Worm (Caenorhabditis elegans): Measurements from ENCODE around the gene ZK666.4.

ZK666.4 gene

ce11 chrII:10502491-10503063 is 25.5 kb downstream of the ZK666.4 start, which contains the start of gene myrf-1 (continued):
- TF ChIP-seq pha-4 (GFP tag; IDR thresholded peaks at IDR 0.05) (peak; percentile 85), pha-4 (tag; optimal IDR thresholded peaks at IDR 0.05) (peak; percentile 32), fos-1 (tag; optimal IDR thresholded peaks at IDR 0.05) (no peak), madf-9 (GFP tag; conservative IDR thresholded peaks at IDR 0.05) (no peak; the same call in 1 of the 2 replicates), dmd-6 (GFP tag; IDR thresholded peaks at IDR 0.05) (peak; percentile 84), ZK546.5 (tag; optimal IDR thresholded peaks at IDR 0.05) (no peak), tra-1 (GFP tag; IDR thresholded peaks at IDR 0.05) (peak; percentile 73; the same call in 1 of the 2 replicates), lin-39 (tag; optimal IDR thresholded peaks at IDR 0.05) (no peak), daf-12 (tag; optimal IDR thresholded peaks at IDR 0.05) (no peak), ZK337.2 (GFP tag; IDR thresholded peaks at IDR 0.05) (no peak), nhr-237 (tag; optimal IDR thresholded peaks at IDR 0.05) (no peak), Y48G9A.11 (GFP tag; IDR thresholded peaks at IDR 0.05) (no peak), ztf-11 (tag; optimal IDR thresholded peaks at IDR 0.05) (no peak), F37D6.2 (tag; optimal IDR thresholded peaks at IDR 0.05) (peak; percentile 70), lin-1 (GFP tag; IDR thresholded peaks at IDR 0.05) (peak; percentile 78), daf-8 (GFP tag; IDR thresholded peaks at IDR 0.05) (no peak), mep-1 (tag; optimal IDR thresholded peaks at IDR 0.05) (peak; percentile 91), madf-5 (GFP tag; IDR thresholded peaks at IDR 0.05) (0 out of 4 replicates have a peak, but pooled peaks of 1 of the 2 experiments have one; percentile 73), lir-3 (tag; optimal IDR thresholded peaks at IDR 0.05) (peak; percentile 16), attf-4 (tag; optimal IDR thresholded peaks at IDR 0.05) (no peak), cey-2 (tag; optimal IDR thresholded peaks at IDR 0.05; ENCODE audit: borderline replicate concordance, insufficient read depth) (no peak), vab-7 (GFP tag; IDR thresholded peaks at IDR 0.05) (peak; percentile 64; the same call in 1 of the 2 replicates), nhr-77 (tag; optimal IDR thresholded peaks at IDR 0.05) (peak; percentile 89), ama-1 (optimal IDR thresholded peaks at IDR 0.05) (no peak), F49E8.2 (tag; optimal IDR thresholded peaks at IDR 0.05; ENCODE audit: borderline replicate concordance) (no peak), set-16 (GFP tag; IDR thresholded peaks at IDR 0.05) (peak; percentile 100), nhr-28 (tag; optimal IDR thresholded peaks at IDR 0.05) (peak; percentile 83), hmg-1.1 (GFP tag; IDR thresholded peaks at IDR 0.05) (peak; percentile 94), ztf-7 (tag; optimal IDR thresholded peaks at IDR 0.05) (peak; percentile 36), nhr-102 (tag; optimal IDR thresholded peaks at IDR 0.05) (peak; percentile 63), spr-1 (tag; optimal IDR thresholded peaks at IDR 0.05) (peak; percentile 74), dmd-9 (GFP tag; IDR thresholded peaks at IDR 0.05) (0 out of 2 replicates have a peak, but pooled peaks have one; percentile 31), nhr-6 (tag; optimal IDR thresholded peaks at IDR 0.05) (peak; percentile 60), dve-1 (tag; optimal IDR thresholded peaks at IDR 0.05; ENCODE audit: insufficient read depth) (peak; percentile 86), nhr-10 (tag; optimal IDR thresholded peaks at IDR 0.05) (no peak), ceh-28 (tag; optimal IDR thresholded peaks at IDR 0.05) (no peak), skn-1 (tag; optimal IDR thresholded peaks at IDR 0.05) (no peak), lsy-2 (tag; optimal IDR thresholded peaks at IDR 0.05) (peak; percentile 25 to 74), dmd-8 (GFP tag; IDR thresholded peaks at IDR 0.05) (0 out of 2 replicates have a peak, but pooled peaks have one; percentile 44), daf-19 (GFP tag; conservative IDR thresholded peaks at IDR 0.05) (no peak), aha-1 (tag) (peak; percentile 99), zip-11 (GFP tag; IDR thresholded peaks at IDR 0.05) (no peak), ceh-32 (tag; optimal IDR thresholded peaks at IDR 0.05; ENCODE audit: poor library complexity) (peak; percentile 27), gei-8 (GFP tag; optimal IDR thresholded peaks at IDR 0.05) (peak; percentile 48), hlh-11 (tag; optimal IDR thresholded peaks at IDR 0.05) (peak; percentile 98), snpc-4 (tag; optimal IDR thresholded peaks at IDR 0.05) (no peak), lin-29 (GFP tag; IDR thresholded peaks at IDR 0.05) (peak; percentile 76; the same call in 1 of the 2 replicates), nhr-25 (tag; optimal IDR thresholded peaks at IDR 0.05; ENCODE audit: borderline replicate concordance, insufficient read depth) (peak; percentile 89), unc-130 (GFP tag; optimal IDR thresholded peaks at IDR 0.05) (no peak), T20F7.1 (GFP tag; optimal IDR thresholded peaks at IDR 0.05) (peak; percentile 44), zag-1 (tag; optimal IDR thresholded peaks at IDR 0.05) (no peak)
